Worm (Caenorhabditis elegans): Measurements from ENCODE around the gene R02F2.10.

R02F2.10 gene

ce11 chrIII:5464850-5465249, 13.3 kb upstream of the R02F2.10 start:
- TF ChIP-seq nfya-1 (tag; optimal IDR thresholded peaks at IDR 0.05) (no peak), pqm-1 (tag; optimal IDR thresholded peaks at IDR 0.05) (no peak), sox-4 (tag; optimal IDR thresholded peaks at IDR 0.05) (no peak), hlh-30 (tag; optimal IDR thresholded peaks at IDR 0.05; ENCODE audit: insufficient read depth) (no peak), ceh-14 (tag; optimal IDR thresholded peaks at IDR 0.05) (no peak), fax-1 (tag; optimal IDR thresholded peaks at IDR 0.05) (no peak), ztf-16 (tag; optimal IDR thresholded peaks at IDR 0.05) (no peak), K09A11.1 (tag; optimal IDR thresholded peaks at IDR 0.05; ENCODE audit: insufficient read depth) (no peak), unc-3 (GFP tag; conservative IDR thresholded peaks at IDR 0.05) (no peak), unc-3 (tag; optimal IDR thresholded peaks at IDR 0.05) (no peak), C08G9.2 (tag; optimal IDR thresholded peaks at IDR 0.05) (no peak), zip-5 (tag; optimal IDR thresholded peaks at IDR 0.05) (no peak), ceh-30 (tag; optimal IDR thresholded peaks at IDR 0.05) (no peak), unc-86 (tag; optimal IDR thresholded peaks at IDR 0.05) (no peak), odd-2 (tag; optimal IDR thresholded peaks at IDR 0.05) (no peak), ceh-24 (tag; optimal IDR thresholded peaks at IDR 0.05) (no peak), C38D4.7 (GFP tag; optimal IDR thresholded peaks at IDR 0.05) (no peak), unc-42 (tag; optimal IDR thresholded peaks at IDR 0.05) (no peak)

- TF ChIP-seq nfya-1 (tag; optimal IDR thresholded peaks at IDR 0.05), result peak; percentile 96
- TF ChIP-seq ahr-1 (tag; optimal IDR thresholded peaks at IDR 0.05), result no peak
Observed at ce11 chrIII:5469090-5469489, 9.0 kb upstream of the R02F2.10 start.

- TF ChIP-seq ceh-19 (GFP tag; optimal IDR thresholded peaks at IDR 0.05) (no peak), pag-3 (tag; optimal IDR thresholded peaks at IDR 0.05; ENCODE audit: borderline replicate concordance) (no peak), odd-2 (tag; optimal IDR thresholded peaks at IDR 0.05) (no peak), fkh-10 (GFP tag; optimal IDR thresholded peaks at IDR 0.05) (no peak), pha-2 (tag; optimal IDR thresholded peaks at IDR 0.05) (no peak), nhr-232 (tag; optimal IDR thresholded peaks at IDR 0.05) (no peak), sox-2 (GFP tag; IDR thresholded peaks at IDR 0.05) (no peak), hlh-6 (tag; optimal IDR thresholded peaks at IDR 0.05) (no peak), nhr-11 (tag; optimal IDR thresholded peaks at IDR 0.05) (no peak)
Observed at ce11 chrIII:5472693-5473092, 5.4 kb upstream of the R02F2.10 start.

ce11 chrIII:5474176-5474575, 3.9 kb upstream of the R02F2.10 start, which contains the start of gene lon-1:
TSS of gene lon-1 (plus strand) at chrIII:5474476.
- TF ChIP-seq zip-5 (tag; optimal IDR thresholded peaks at IDR 0.05), result no peak
- no peak for TF ChIP-seq lim-6 (tag; optimal IDR thresholded peaks at IDR 0.05)
- TF ChIP-seq C08G9.2 (tag; optimal IDR thresholded peaks at IDR 0.05), result no peak
- no peak for TF ChIP-seq hlh-15 (tag; optimal IDR thresholded peaks at IDR 0.05)
- TF ChIP-seq ceh-34 (tag; optimal IDR thresholded peaks at IDR 0.05), result no peak
- TF ChIP-seq pqm-1 (tag; optimal IDR thresholded peaks at IDR 0.05), result no peak
- TF ChIP-seq K02D7.2 (tag; optimal IDR thresholded peaks at IDR 0.05), result no peak
- no peak for TF ChIP-seq pax-1 (tag; optimal IDR thresholded peaks at IDR 0.05)
- TF ChIP-seq syd-9 (tag; optimal IDR thresholded peaks at IDR 0.05), result no peak
- TF ChIP-seq ceh-24 (tag; optimal IDR thresholded peaks at IDR 0.05), result no peak
- no peak for TF ChIP-seq fkh-6 (tag; optimal IDR thresholded peaks at IDR 0.05)
- no peak for TF ChIP-seq nfya-1 (tag; optimal IDR thresholded peaks at IDR 0.05)

- no peak for TF ChIP-seq pros-1 (tag; optimal IDR thresholded peaks at IDR 0.05)
- no peak for TF ChIP-seq nfya-1 (tag; optimal IDR thresholded peaks at IDR 0.05)
- TF ChIP-seq ceh-34 (tag; optimal IDR thresholded peaks at IDR 0.05), result no peak
- TF ChIP-seq rnt-1 (tag; optimal IDR thresholded peaks at IDR 0.05), result no peak
- TF ChIP-seq ceh-31 (tag; optimal IDR thresholded peaks at IDR 0.05), result no peak
Observed at ce11 chrIII:5478824-5479368, 785 bp downstream of the R02F2.10 start, which contains the start of the genes R02F2.6 and R02F2.5. TSS of gene R02F2.6 (minus strand) at chrIII:5478924. TSS of gene R02F2.5 (plus strand) at chrIII:5479318.

Data from whole organism, late embryonic.